Fruit fly (Drosophila melanogaster): ENCODE measurements around the gene msl-1.
A peak's percentile ranks its signal among the peaks of the same experiment; 100 is the strongest.

The msl-1 gene

DNA sequence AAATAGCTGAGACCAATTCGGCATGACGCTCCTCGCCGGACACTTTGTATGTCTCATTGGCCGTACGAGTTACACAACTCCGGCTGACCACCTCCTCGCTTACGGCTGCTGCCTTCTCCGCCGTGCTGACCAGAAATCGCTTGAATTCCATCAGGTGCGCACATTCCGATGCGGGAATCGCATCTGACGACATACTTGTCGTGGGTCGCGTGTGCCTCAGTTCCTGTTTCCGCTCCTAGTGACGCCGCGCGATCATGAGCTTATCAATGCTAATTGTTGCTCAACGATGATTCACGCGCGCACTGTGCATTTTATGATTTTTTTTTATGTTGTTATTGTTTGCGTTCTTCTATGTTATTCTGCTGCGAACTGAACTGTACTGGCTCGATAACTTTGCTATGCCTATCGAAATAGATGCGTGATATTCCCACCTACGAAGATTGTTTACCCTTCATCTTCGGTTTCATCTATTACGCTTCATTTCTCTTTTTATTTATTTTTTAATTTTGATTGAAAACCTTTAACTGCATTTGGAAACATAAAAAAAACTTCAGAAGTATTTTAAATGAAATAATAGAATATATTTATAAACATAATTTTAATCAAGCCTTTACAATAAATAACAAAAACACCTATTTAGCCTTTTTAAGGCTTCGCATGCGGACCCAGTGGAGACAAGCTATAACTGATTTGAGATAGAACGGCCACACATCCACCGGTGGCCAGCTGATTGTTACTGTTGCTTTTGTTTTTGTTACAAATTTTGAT, 14.3 kb upstream of the msl-1 start, which contains the start of the genes CG10376 and CG10343 (continued):
- TF ChIP-seq CG13775 (GFP tag; optimal IDR thresholded peaks at IDR 0.05) (peak; percentile 91), gro (GFP tag; optimal IDR thresholded peaks at IDR 0.05) (no peak), fd96Cb (tag; optimal IDR thresholded peaks at IDR 0.05) (peak; percentile 91), slou (GFP tag; optimal IDR thresholded peaks at IDR 0.05) (peak; percentile 81), CG11723 (GFP tag; optimal IDR thresholded peaks at IDR 0.05) (peak; percentile 83), CG5180 (GFP tag; optimal IDR thresholded peaks at IDR 0.05) (no peak), CG13624 (GFP tag; optimal IDR thresholded peaks at IDR 0.05) (peak; percentile 38), mam (GFP tag; optimal IDR thresholded peaks at IDR 0.05) (peak; percentile 69), CG42726 (GFP tag; IDR thresholded peaks at IDR 0.05; ENCODE audit: partially characterized antibody) (no peak; the same call in 1 of the 2 replicates), ci (GFP tag; IDR thresholded peaks at IDR 0.05) (0 out of 3 replicates have a peak, but pooled peaks have one; percentile 43), pnt (GFP tag; optimal IDR thresholded peaks at IDR 0.05) (peak; percentile 60), ems (GFP tag; optimal IDR thresholded peaks at IDR 0.05) (peak; percentile 5), nom (GFP tag; optimal IDR thresholded peaks at IDR 0.05) (peak; percentile 58), CG15514 (GFP tag; optimal IDR thresholded peaks at IDR 0.05) (peak; percentile 98), Sry-β (GFP tag; optimal IDR thresholded peaks at IDR 0.05) (peak; percentile 74), H2.0 (GFP tag; IDR thresholded peaks at IDR 0.05) (peak; percentile 77), CG17912 (GFP tag; optimal IDR thresholded peaks at IDR 0.05) (peak; percentile 64), NK7.1 (GFP tag; optimal IDR thresholded peaks at IDR 0.05) (no peak), h (optimal IDR thresholded peaks at IDR 0.05) (no peak), CG6175 (GFP tag; IDR thresholded peaks at IDR 0.05) (peak; percentile 33; the same call in 1 of the 3 replicates), CG17568 (GFP tag; optimal IDR thresholded peaks at IDR 0.05) (peak; percentile 32), CG10959 (GFP tag; IDR thresholded peaks at IDR 0.05) (peak; percentile 48; the same call in 1 of the 2 replicates), CG3281 (GFP tag; optimal IDR thresholded peaks at IDR 0.05) (peak; percentile 77), mld (GFP tag; IDR thresholded peaks at IDR 0.05; ENCODE audit: partially characterized antibody) (peak; percentile 73; the same call in 2 of the 3 replicates), CG8765 (GFP tag; IDR thresholded peaks at IDR 0.05) (peak; percentile 85), CG10979 (tag; optimal IDR thresholded peaks at IDR 0.05) (peak; percentile 88), her (GFP tag; optimal IDR thresholded peaks at IDR 0.05) (no peak), Atf-2 (GFP tag; optimal IDR thresholded peaks at IDR 0.05) (peak; percentile 34), chinmo (GFP tag; IDR thresholded peaks at IDR 0.05; ENCODE audit: partially characterized antibody) (no peak), CG10654 (GFP tag; optimal IDR thresholded peaks at IDR 0.05) (peak; percentile 84), CG12391 (tag; optimal IDR thresholded peaks at IDR 0.05) (peak; percentile 96), CG11398 (GFP tag; optimal IDR thresholded peaks at IDR 0.05) (peak; percentile 11), CG18262 (tag; optimal IDR thresholded peaks at IDR 0.05) (peak; percentile 93), klu (GFP tag; IDR thresholded peaks at IDR 0.05) (peak; percentile 85; the same call in 1 of the 2 replicates), Asciz (GFP tag; optimal IDR thresholded peaks at IDR 0.05) (peak; percentile 54), CG7839 (tag; optimal IDR thresholded peaks at IDR 0.05) (peak; percentile 95), Taf1 (GFP tag; IDR thresholded peaks at IDR 0.05) (peak; percentile 62), Dad (GFP tag; optimal IDR thresholded peaks at IDR 0.05) (peak; percentile 54), ttk (GFP tag; IDR thresholded peaks at IDR 0.05) (peak; percentile 84), Max (GFP tag; optimal IDR thresholded peaks at IDR 0.05) (peak; percentile 77), gcm (GFP tag; optimal IDR thresholded peaks at IDR 0.05) (peak; percentile 80), dmrt99B (tag; optimal IDR thresholded peaks at IDR 0.05) (peak; percentile 92), ham (GFP tag; IDR thresholded peaks at IDR 0.05) (no peak), CG4282 (GFP tag; optimal IDR thresholded peaks at IDR 0.05) (no peak), stc (GFP tag; IDR thresholded peaks at IDR 0.05) (peak; percentile 44; the same call in 1 of the 2 replicates), crol (GFP tag; IDR thresholded peaks at IDR 0.05) (no peak), Bteb2 (GFP tag; optimal IDR thresholded peaks at IDR 0.05) (no peak), otp (GFP tag; IDR thresholded peaks at IDR 0.05) (0 out of 3 replicates have a peak, but pooled peaks have one; percentile 25), YL-1 (GFP tag; optimal IDR thresholded peaks at IDR 0.05) (peak; percentile 54)
